Worm (Caenorhabditis elegans) whole organism, young adult: Measurements from ENCODE around the gene C50E3.11.

Experiments used
- C06A6.2 ChIP-seq: fragments of 200-800 bp; sonication (Bioruptor generic); conservative IDR thresholded peaks from 2 replicates; pipeline ENCODE4 v1.3.6; 2022; ENCODE audit warnings: missing genetic modification characterization, missing compliant biosample characterization
- C17E4.6 ChIP-seq: fragments of 200-800 bp; sonication (Bioruptor generic); IDR thresholded peaks from 2 replicates; pipeline ENCODE4 v1.3.6; 2022; ENCODE audit warnings: missing genetic modification reagents, missing genetic modification characterization, missing compliant biosample characterization
- D2030.7 ChIP-seq: fragments of 200-800 bp; sonication (Bioruptor generic); IDR thresholded peaks from 2 replicates; pipeline ENCODE4 v1.3.6; 2022; ENCODE audit warnings: missing genetic modification reagents, missing genetic modification characterization, missing compliant biosample characterization
- F55B11.4 ChIP-seq: sonication (generic microtip); optimal IDR thresholded peaks from 2 replicates; lab custom pipeline; 2016; ENCODE audit warnings: missing compliant biosample characterization, missing genetic modification characterization, borderline replicate concordance; ENCODE audit not compliant: insufficient read depth
- K12H6.12 ChIP-seq: fragments of 200-800 bp; sonication (Bioruptor generic); optimal IDR thresholded peaks from 2 replicates; lab custom pipeline; 2018; ENCODE audit warnings: mild to moderate bottlenecking, missing genetic modification characterization, missing compliant biosample characterization
- Y53G8AR.9 ChIP-seq: fragments of 200-800 bp; sonication (Bioruptor generic); conservative IDR thresholded peaks from 2 replicates; pipeline ENCODE4 v1.3.6; 2022; ENCODE audit warnings: missing genetic modification reagents, missing genetic modification characterization, missing compliant biosample characterization
- akir-1 ChIP-seq: fragments of 200-800 bp; sonication (Bioruptor generic); optimal IDR thresholded peaks from 2 replicates; lab custom pipeline; 2018; ENCODE audit warnings: mild to moderate bottlenecking, missing genetic modification characterization, moderate library complexity, missing compliant biosample characterization
- atf-7 ChIP-seq: sonication (generic microtip); optimal IDR thresholded peaks from 2 replicates; lab custom pipeline; 2017; ENCODE audit warnings: mild to moderate bottlenecking, missing genetic modification characterization, missing compliant biosample characterization
- athp-1 ChIP-seq: sonication (generic microtip); optimal IDR thresholded peaks from 2 replicates; lab custom pipeline; 2017; ENCODE audit warnings: mild to moderate bottlenecking, missing genetic modification characterization, missing compliant biosample characterization
- attf-3 ChIP-seq: fragments of 200-800 bp; sonication (Bioruptor generic); conservative IDR thresholded peaks from 2 replicates; pipeline ENCODE4 v1.3.6; 2022; ENCODE audit warnings: missing genetic modification reagents, missing genetic modification characterization, missing compliant biosample characterization
- bed-2 ChIP-seq: fragments of 200-800 bp; sonication (Bioruptor generic); IDR thresholded peaks from 2 replicates; pipeline ENCODE4 v1.3.6; 2022; ENCODE audit warnings: missing genetic modification reagents, missing genetic modification characterization, missing compliant biosample characterization
- ceh-100 ChIP-seq: fragments of 200-800 bp; sonication (Bioruptor generic); IDR thresholded peaks from 2 replicates; pipeline ENCODE4 v1.3.6; 2022; ENCODE audit warnings: missing genetic modification reagents, missing genetic modification characterization, missing compliant biosample characterization
- ceh-58 ChIP-seq: fragments of 200-800 bp; sonication (Bioruptor generic); IDR thresholded peaks from 2 replicates; pipeline ENCODE4 v1.3.6; 2022; ENCODE audit warnings: missing genetic modification characterization, missing compliant biosample characterization
- ceh-79 ChIP-seq: sonication (generic microtip); optimal IDR thresholded peaks from 2 replicates; lab custom pipeline; 2017; ENCODE audit warnings: mild to moderate bottlenecking, missing genetic modification characterization, missing compliant biosample characterization
- chd-7 ChIP-seq: sonication (generic microtip); optimal IDR thresholded peaks from 2 replicates; lab custom pipeline; 2016; ENCODE audit warnings: mild to moderate bottlenecking, missing genetic modification characterization, moderate library complexity, missing compliant biosample characterization
- dox-1 ChIP-seq: fragments of 200-800 bp; sonication (Bioruptor generic); IDR thresholded peaks from 2 replicates; pipeline ENCODE4 v1.3.6; 2022; ENCODE audit warnings: missing genetic modification reagents, missing genetic modification characterization, missing compliant biosample characterization
- ekl-4 ChIP-seq: fragments of 200-800 bp; sonication (Bioruptor generic); IDR thresholded peaks from 2 replicates; pipeline ENCODE4 v1.3.6; 2022; ENCODE audit warnings: missing genetic modification reagents, missing genetic modification characterization, missing compliant biosample characterization
- ets-4 ChIP-seq: fragments of 200-800 bp; sonication (Bioruptor generic); optimal IDR thresholded peaks from 2 replicates; lab custom pipeline; 2018; ENCODE audit warnings: mild to moderate bottlenecking, missing genetic modification characterization, missing compliant biosample characterization
- gei-17 ChIP-seq: fragments of 200-800 bp; sonication (Bioruptor generic); optimal IDR thresholded peaks from 2 replicates; lab custom pipeline; 2018; ENCODE audit warnings: mild to moderate bottlenecking, missing genetic modification characterization, missing compliant biosample characterization
- hlh-12 ChIP-seq: sonication (generic microtip); optimal IDR thresholded peaks from 2 replicates; lab custom pipeline; 2016; ENCODE audit warnings: missing genetic modification characterization, missing compliant biosample characterization
- hlh-26 ChIP-seq: fragments of 200-800 bp; sonication (Bioruptor generic); conservative IDR thresholded peaks from 2 replicates; pipeline ENCODE4 v1.3.6; 2022; ENCODE audit warnings: missing genetic modification reagents, missing genetic modification characterization, missing compliant biosample characterization
- hmg-20 ChIP-seq: fragments of 200-800 bp; sonication (Bioruptor generic); IDR thresholded peaks from 2 replicates; pipeline ENCODE4 v1.3.6; 2022; ENCODE audit warnings: missing genetic modification reagents, missing genetic modification characterization, missing compliant biosample characterization
- hsf-1 ChIP-seq: fragments of 200-800 bp; sonication (Bioruptor generic); IDR thresholded peaks from 2 replicates; pipeline ENCODE4 v1.3.6; 2022; ENCODE audit warnings: missing genetic modification reagents, missing genetic modification characterization, missing compliant biosample characterization
- lag-1 ChIP-seq: fragments of 200-800 bp; sonication (Bioruptor generic); IDR thresholded peaks from 2 replicates; pipeline ENCODE4 v1.3.6; 2022; ENCODE audit warnings: missing genetic modification reagents, missing genetic modification characterization, missing compliant biosample characterization
- let-607 ChIP-seq, 2 experiments: fragments of 200-800 bp in 1 of 2; sonication (Bioruptor generic) in 1 of 2; sonication (generic microtip) in 1 of 2; optimal IDR thresholded peaks; 2 replicates each; lab custom pipeline; 2016 to 2018; ENCODE audit warnings: mild to moderate bottlenecking in 2 of 2, missing compliant biosample characterization in 2 of 2, missing genetic modification characterization in 2 of 2, moderate library complexity in 2 of 2, missing genotype in 1 of 2
- lin-26 ChIP-seq: fragments of 200-800 bp; sonication (Bioruptor generic); IDR thresholded peaks from 2 replicates; pipeline ENCODE4 v1.3.6; 2022; ENCODE audit warnings: missing genetic modification reagents, missing genetic modification characterization, missing compliant biosample characterization
- lin-54 ChIP-seq: fragments of 200-800 bp; sonication (Bioruptor generic); optimal IDR thresholded peaks from 2 replicates; lab custom pipeline; 2018; ENCODE audit warnings: mild to moderate bottlenecking, missing genetic modification characterization, missing compliant biosample characterization
- lsl-1 ChIP-seq: fragments of 200-800 bp; sonication (Bioruptor generic); optimal IDR thresholded peaks from 2 replicates; lab custom pipeline; 2018; ENCODE audit warnings: mild to moderate bottlenecking, missing genetic modification characterization, moderate library complexity, missing compliant biosample characterization
- madf-6 ChIP-seq: fragments of 200-800 bp; sonication (Bioruptor generic); IDR thresholded peaks from 2 replicates; pipeline ENCODE4 v1.3.6; 2022; ENCODE audit warnings: missing genetic modification reagents, missing genetic modification characterization, missing compliant biosample characterization
- mes-4 ChIP-seq: sonication (generic microtip); optimal IDR thresholded peaks from 2 replicates; lab custom pipeline; 2016; ENCODE audit warnings: missing genotype, missing genetic modification characterization, missing compliant biosample characterization
- mxl-1 ChIP-seq: sonication (generic microtip); optimal IDR thresholded peaks from 2 replicates; lab custom pipeline; 2016; ENCODE audit warnings: missing genetic modification characterization, missing compliant biosample characterization
- nfya-2 ChIP-seq: fragments of 200-800 bp; sonication (Bioruptor generic); IDR thresholded peaks from 2 replicates; pipeline ENCODE4 v1.3.6; 2022; ENCODE audit warnings: missing genetic modification reagents, missing genetic modification characterization, missing compliant biosample characterization
- nfyb-1 ChIP-seq: fragments of 200-800 bp; sonication (Bioruptor generic); IDR thresholded peaks from 2 replicates; pipeline ENCODE4 v1.3.6; 2022; ENCODE audit warnings: missing genetic modification reagents, missing genetic modification characterization, missing compliant biosample characterization
- nhr-80 ChIP-seq: sonication (generic microtip); optimal IDR thresholded peaks from 2 replicates; lab custom pipeline; 2016; ENCODE audit warnings: missing genetic modification characterization, missing compliant biosample characterization
- sea-2 ChIP-seq: fragments of 200-800 bp; sonication (Bioruptor generic); IDR thresholded peaks from 2 replicates; pipeline ENCODE4 v1.3.6; 2022; ENCODE audit warnings: missing genetic modification characterization, missing compliant biosample characterization
- sptf-2 ChIP-seq: fragments of 200-800 bp; sonication (Bioruptor generic); optimal IDR thresholded peaks from 2 replicates; lab custom pipeline; 2018; ENCODE audit warnings: mild to moderate bottlenecking, missing genetic modification characterization, missing compliant biosample characterization
- tbx-9 ChIP-seq: sonication (generic microtip); optimal IDR thresholded peaks from 2 replicates; lab custom pipeline; 2016; ENCODE audit warnings: borderline replicate concordance, missing genetic modification characterization, inconsistent platforms, missing compliant biosample characterization
- unc-62 ChIP-seq: fragments of 150-350 bp; optimal IDR thresholded peaks from 2 replicates; lab custom pipeline; 2014; ENCODE audit warnings: missing biosample characterization, missing genetic modification reagents, missing genetic modification characterization
- xnd-1 ChIP-seq: sonication (generic microtip); optimal IDR thresholded peaks from 2 replicates; lab custom pipeline; 2016; ENCODE audit warnings: missing genotype, missing genetic modification reagents, missing genetic modification characterization, missing compliant biosample characterization
- zfh-2 ChIP-seq: fragments of 200-800 bp; sonication (Bioruptor generic); conservative IDR thresholded peaks from 2 replicates; pipeline ENCODE4 v1.3.6; 2022; ENCODE audit warnings: missing genetic modification reagents, missing genetic modification characterization, missing compliant biosample characterization
- ztf-28 ChIP-seq: fragments of 200-800 bp; sonication (Bioruptor generic); IDR thresholded peaks from 2 replicates; pipeline ENCODE4 v1.3.6; 2022; ENCODE audit warnings: missing genetic modification reagents, missing genetic modification characterization, missing compliant biosample characterization
- ztf-3 ChIP-seq: fragments of 200-800 bp; sonication (Bioruptor generic); optimal IDR thresholded peaks from 2 replicates; lab custom pipeline; 2018; ENCODE audit warnings: mild to moderate bottlenecking, missing genetic modification characterization, missing compliant biosample characterization

Gene C50E3.11

ce11 chrV:7618114-7618513, 14.8 kb upstream of the C50E3.11 start, which contains the start of gene C50E3.15:
Gene C50E3.15, plus strand, starts transcription at chrV:7618414.
- no peak for TF ChIP-seq madf-6 (GFP tag; lab: Robert Waterston, UW)
- TF ChIP-seq lin-54 (GFP tag; lab: Kevin White, UChicago), result no peak
- TF ChIP-seq ceh-100 (GFP tag; lab: Robert Waterston, UW), result no peak
- no peak for TF ChIP-seq lag-1
- TF ChIP-seq let-607 (tag; optimal IDR thresholded peaks at IDR 0.05; lab: Kevin White, UChicago), result no peak
- no peak for TF ChIP-seq K12H6.12
- no peak for TF ChIP-seq gei-17 (GFP tag; lab: Kevin White, UChicago)
- no peak for TF ChIP-seq C17E4.6 (GFP tag; lab: Robert Waterston, UW)
- no peak for TF ChIP-seq chd-7 (tag; lab: Kevin White, UChicago)
- no peak for TF ChIP-seq nfya-2 (GFP tag; lab: Robert Waterston, UW)
- no peak for TF ChIP-seq dox-1
- TF ChIP-seq mes-4 (tag; lab: Kevin White, UChicago), result no peak
- TF ChIP-seq unc-62 (GFP tag; lab: Kevin White, UChicago), result no peak
- no peak for TF ChIP-seq tbx-9
- no peak for TF ChIP-seq attf-3 (GFP tag; lab: Robert Waterston, UW)
- TF ChIP-seq athp-1 (tag; lab: Kevin White, UChicago), result no peak
- TF ChIP-seq xnd-1 (tag; lab: Kevin White, UChicago), result no peak
- no peak for TF ChIP-seq lsl-1 (GFP tag; lab: Kevin White, UChicago)
- no peak for TF ChIP-seq ztf-3 (GFP tag; lab: Kevin White, UChicago)
- TF ChIP-seq, all 124 proteins: peak for 0

DNA sequence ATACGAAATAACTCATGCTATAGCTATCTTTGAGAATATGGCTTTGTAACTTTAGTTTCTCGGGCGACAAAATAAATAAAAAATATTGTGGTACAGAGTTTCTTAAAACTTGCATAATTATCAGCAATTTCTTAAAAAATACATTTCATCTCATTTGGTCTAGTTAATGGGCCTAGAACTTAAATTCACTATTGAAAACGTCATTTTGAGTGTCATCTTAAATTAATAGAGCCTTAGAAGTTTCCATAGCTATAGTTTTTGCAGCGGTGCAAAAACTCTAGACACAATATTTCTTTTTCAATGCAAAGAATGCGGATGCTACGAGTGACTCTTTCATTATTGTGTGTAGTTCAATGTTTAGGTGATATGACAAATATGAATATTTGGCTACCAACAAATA, 8.8 kb upstream of the C50E3.11 start, which contains the start of gene clec-215:
TSS of gene clec-215 (plus strand) at position 301 of the 400 bp plus-strand sequence.
- no peak for TF ChIP-seq D2030.7 (GFP tag; lab: Robert Waterston, UW)
- no peak for TF ChIP-seq nfyb-1

DNA sequence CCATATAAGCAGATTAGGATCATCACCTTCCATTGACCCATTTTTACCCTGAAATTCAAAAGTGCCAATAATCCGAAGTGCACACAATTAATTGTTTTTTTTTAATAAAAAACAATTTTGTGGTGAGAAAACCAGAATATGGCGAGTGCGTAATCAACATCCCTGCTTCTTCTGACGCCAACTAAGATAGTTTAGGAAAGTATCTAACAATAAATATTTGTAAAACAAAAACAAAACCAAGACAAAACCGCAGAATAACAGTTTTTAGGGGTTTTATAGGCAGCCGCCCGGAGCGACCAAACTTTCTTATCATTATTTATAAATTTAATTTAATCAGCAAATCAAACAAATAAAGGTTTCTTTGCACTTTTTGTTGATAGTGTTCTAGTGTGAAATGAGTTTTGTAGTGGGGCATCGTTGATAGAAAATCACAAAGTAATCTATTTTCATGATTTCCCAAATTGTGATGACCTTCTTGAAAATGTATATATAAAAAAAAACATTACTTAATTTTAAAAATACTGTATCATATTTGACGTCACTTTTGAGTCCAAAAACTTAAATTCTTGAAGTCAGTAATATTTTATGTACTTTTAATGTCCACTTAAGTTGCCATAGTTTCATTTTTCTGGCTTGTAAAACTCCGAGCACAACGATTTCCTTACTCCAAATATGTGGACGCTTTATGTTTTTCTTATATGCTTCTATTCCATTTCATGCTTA, 6.6 kb upstream of the C50E3.11 start, which contains the start of the genes folt-3 and clec-214:
TSS of gene folt-3 (minus strand) at position 51 of the 723 bp plus-strand sequence.
TSS of gene clec-214 (plus strand) at position 673 of the 723 bp plus-strand sequence.
- TF ChIP-seq lin-26 (GFP tag; lab: Robert Waterston, UW) (no peak), akir-1 (GFP tag; lab: Kevin White, UChicago) (no peak), nhr-80 (peak; percentile 25)

ce11 chrV:7604858-7605257, 1.6 kb upstream of the C50E3.11 start, which contains the start of gene clec-213:
Gene clec-213, plus strand, starts transcription at chrV:7605158.
- TF ChIP-seq C17E4.6 (GFP tag; lab: Robert Waterston, UW) (no peak), hsf-1 (GFP tag; lab: Robert Waterston, UW) (no peak), bed-2 (GFP tag; lab: Robert Waterston, UW) (no peak), atf-7 (no peak), K12H6.12 (no peak), ceh-79 (tag; lab: Kevin White, UChicago) (no peak), Y53G8AR.9 (GFP tag; lab: Robert Waterston, UW) (no peak), sea-2 (GFP tag; lab: Robert Waterston, UW) (no peak), hlh-12 (tag; lab: Kevin White, UChicago) (no peak), zfh-2 (GFP tag; lab: Robert Waterston, UW) (no peak), F55B11.4 (tag; lab: Kevin White, UChicago) (no peak), ceh-58 (GFP tag; lab: Robert Waterston, UW) (no peak), ekl-4 (GFP tag; lab: Robert Waterston, UW) (no peak), sptf-2 (GFP tag; lab: Kevin White, UChicago) (no peak), ztf-28 (no peak), C06A6.2 (no peak), hlh-26 (GFP tag; lab: Robert Waterston, UW) (no peak), hmg-20 (GFP tag; lab: Robert Waterston, UW) (no peak), mxl-1 (tag; lab: Kevin White, UChicago) (no peak), ets-4 (GFP tag; lab: Kevin White, UChicago) (no peak)
